Worm (Caenorhabditis elegans) whole organism, L1 larva: Measurements from ENCODE around the gene del-1.
A peak's percentile ranks its signal among the peaks of the same experiment; 100 is the strongest.

Experiments
- C16A3.4 ChIP-seq: fragments of 150-350 bp; optimal IDR thresholded peaks from 2 replicates; lab custom pipeline; 2014; ENCODE audit warnings: missing biosample characterization, missing genetic modification characterization
- C34B4.2 ChIP-seq: sonication (generic microtip); optimal IDR thresholded peaks from 2 replicates; lab custom pipeline; 2017; ENCODE audit warnings: mild to moderate bottlenecking, missing genetic modification characterization, missing compliant biosample characterization
- Y116A8C.19 ChIP-seq: sonication (generic microtip); optimal IDR thresholded peaks from 2 replicates; lab custom pipeline; 2016; ENCODE audit warnings: missing compliant biosample characterization, missing genetic modification characterization, borderline replicate concordance
- alr-1 ChIP-seq: fragments of 200-800 bp; sonication (Bioruptor generic); optimal IDR thresholded peaks from 2 replicates; lab custom pipeline; 2018; ENCODE audit warnings: borderline replicate concordance, mild to moderate bottlenecking, missing genetic modification characterization, missing compliant biosample characterization
- aly-2 ChIP-seq: fragments of 150-350 bp; optimal IDR thresholded peaks from 2 replicates; lab custom pipeline; 2014; ENCODE audit warnings: missing biosample characterization, missing genetic modification characterization
- ceh-63 ChIP-seq: fragments of 200-800 bp; sonication (Bioruptor generic); optimal IDR thresholded peaks from 2 replicates; lab custom pipeline; 2018; ENCODE audit warnings: mild to moderate bottlenecking, missing genetic modification characterization, missing compliant biosample characterization
- ceh-88 ChIP-seq: fragments of 200-800 bp; sonication (Bioruptor generic); IDR thresholded peaks from 2 replicates; pipeline ENCODE4 v1.3.6; 2022; ENCODE audit warnings: missing genetic modification characterization, missing compliant biosample characterization
- dsc-1 ChIP-seq: sonication (generic microtip); optimal IDR thresholded peaks from 2 replicates; lab custom pipeline; 2016; ENCODE audit warnings: mild to moderate bottlenecking, missing genetic modification characterization, missing compliant biosample characterization
- efl-1 ChIP-seq, 4 experiments: fragments of 150-350 bp; optimal IDR thresholded peaks in 3 of 4; peaks in 1 of 4; 1 replicate in 1 of 4; 2 replicates in 3 of 4; lab custom pipeline; 2014; ENCODE audit warnings: missing biosample characterization in 2 of 4, missing genetic modification characterization in 2 of 4, missing genetic modification reagents in 2 of 4
- efl-3 ChIP-seq: fragments of 200-800 bp; sonication (Bioruptor generic); optimal IDR thresholded peaks from 2 replicates; lab custom pipeline; 2018; ENCODE audit warnings: mild to moderate bottlenecking, missing genetic modification characterization, missing compliant biosample characterization
- ets-5 ChIP-seq: fragments of 200-800 bp; sonication (Bioruptor generic); IDR thresholded peaks from 2 replicates; pipeline ENCODE4 v1.3.6; 2022; ENCODE audit warnings: missing genetic modification characterization, missing compliant biosample characterization
- fkh-10 ChIP-seq: sonication (generic microtip); optimal IDR thresholded peaks from 2 replicates; lab custom pipeline; 2017; ENCODE audit warnings: missing biosample characterization, missing genetic modification reagents, missing genetic modification characterization
- hlh-17 ChIP-seq: fragments of 200-800 bp; sonication (Bioruptor generic); optimal IDR thresholded peaks from 2 replicates; lab custom pipeline; 2018; ENCODE audit warnings: missing genetic modification characterization, mild to moderate bottlenecking, missing compliant biosample characterization, moderate library complexity, borderline replicate concordance
- hpl-2 ChIP-seq: fragments of 150-350 bp; optimal IDR thresholded peaks from 2 replicates; lab custom pipeline; 2014; ENCODE audit warnings: missing biosample characterization, missing genetic modification reagents, missing genetic modification characterization
- isw-1 ChIP-seq: fragments of 200-800 bp; sonication (Bioruptor generic); IDR thresholded peaks from 2 replicates; pipeline ENCODE4 v1.3.6; 2022; ENCODE audit warnings: missing genetic modification characterization, missing compliant biosample characterization
- lin-14 ChIP-seq: fragments of 200-800 bp; sonication (Bioruptor generic); optimal IDR thresholded peaks from 2 replicates; lab custom pipeline; 2018; ENCODE audit warnings: mild to moderate bottlenecking, missing genetic modification characterization, moderate library complexity, missing compliant biosample characterization
- lin-35 ChIP-seq, 2 experiments: fragments of 150-350 bp; optimal IDR thresholded peaks; 2 replicates each; lab custom pipeline; 2014; ENCODE audit warnings: missing biosample characterization in 2 of 2, missing genetic modification characterization in 2 of 2, missing genetic modification reagents in 2 of 2
- lir-3 ChIP-seq: sonication (generic microtip); optimal IDR thresholded peaks from 2 replicates; lab custom pipeline; 2016; ENCODE audit warnings: mild to moderate bottlenecking, missing genetic modification characterization, moderate library complexity, missing compliant biosample characterization; ENCODE audit not compliant: poor library complexity
- lsy-2 ChIP-seq, 2 experiments: fragments of 150-350 bp; optimal IDR thresholded peaks; 2 replicates each; lab custom pipeline; 2014; ENCODE audit warnings: missing biosample characterization in 2 of 2, missing genetic modification characterization in 2 of 2
- mab-9 ChIP-seq: fragments of 200-800 bp; sonication (Bioruptor generic); IDR thresholded peaks from 2 replicates; pipeline ENCODE4 v1.3.6; 2022; ENCODE audit warnings: missing genetic modification reagents, missing genetic modification characterization, missing compliant biosample characterization
- mdl-1 ChIP-seq, 2 experiments: fragments of 150-350 bp; optimal IDR thresholded peaks; 2 replicates each; lab custom pipeline; 2014 to 2017; ENCODE audit warnings: missing biosample characterization in 2 of 2, missing genetic modification characterization in 2 of 2, inconsistent platforms in 1 of 2
- mep-1 ChIP-seq: fragments of 150-350 bp; optimal IDR thresholded peaks from 2 replicates; lab custom pipeline; 2014; ENCODE audit warnings: missing biosample characterization, missing genetic modification characterization
- nhr-11 ChIP-seq: fragments of 150-350 bp; optimal IDR thresholded peaks from 2 replicates; lab custom pipeline; 2014; ENCODE audit warnings: missing biosample characterization, missing genetic modification characterization
- nhr-19 ChIP-seq: fragments of 200-800 bp; sonication (Bioruptor generic); conservative IDR thresholded peaks from 2 replicates; pipeline ENCODE4 v1.3.6; 2022; ENCODE audit warnings: missing genetic modification characterization, missing compliant biosample characterization
- nhr-20 ChIP-seq: sonication (generic microtip); optimal IDR thresholded peaks from 2 replicates; lab custom pipeline; 2016; ENCODE audit warnings: mild to moderate bottlenecking, missing genetic modification characterization, missing compliant biosample characterization
- nhr-237 ChIP-seq: fragments of 150-350 bp; optimal IDR thresholded peaks from 2 replicates; lab custom pipeline; 2014; ENCODE audit warnings: missing biosample characterization, missing genetic modification characterization
- nhr-71 ChIP-seq: sonication (generic microtip); optimal IDR thresholded peaks from 2 replicates; lab custom pipeline; 2016; ENCODE audit warnings: mild to moderate bottlenecking, missing genetic modification characterization, moderate library complexity, missing compliant biosample characterization
- nhr-85 ChIP-seq: sonication (generic microtip); peaks from one replicate; lab custom pipeline; 2016; ENCODE audit warnings: missing genetic modification characterization, inconsistent platforms, missing compliant biosample characterization
- nhr-90 ChIP-seq: sonication (generic microtip); optimal IDR thresholded peaks from 2 replicates; lab custom pipeline; 2016; ENCODE audit warnings: mild to moderate bottlenecking, missing genetic modification characterization, missing compliant biosample characterization; ENCODE audit not compliant: poor library complexity
- pag-3 ChIP-seq: sonication (generic microtip); optimal IDR thresholded peaks from 2 replicates; lab custom pipeline; 2017; ENCODE audit warnings: missing genetic modification characterization, mild to moderate bottlenecking, missing compliant biosample characterization, antibody characterized with exemption, borderline replicate concordance; ENCODE audit not compliant: insufficient read depth
- rnt-1 ChIP-seq: sonication (generic microtip); optimal IDR thresholded peaks from 2 replicates; lab custom pipeline; 2016; ENCODE audit warnings: mild to moderate bottlenecking, missing genetic modification characterization, moderate library complexity, missing compliant biosample characterization
- snu-23 ChIP-seq: sonication (generic microtip); optimal IDR thresholded peaks from 2 replicates; lab custom pipeline; 2016; ENCODE audit warnings: missing genetic modification characterization, missing compliant biosample characterization
- sox-4 ChIP-seq: sonication (generic microtip); optimal IDR thresholded peaks from 2 replicates; lab custom pipeline; 2016; ENCODE audit warnings: missing genetic modification characterization, missing compliant biosample characterization
- swsn-7 ChIP-seq: sonication (generic microtip); optimal IDR thresholded peaks from 2 replicates; lab custom pipeline; 2016; ENCODE audit warnings: missing genetic modification characterization, missing compliant biosample characterization
- tbx-2 ChIP-seq: sonication (generic microtip); optimal IDR thresholded peaks from 2 replicates; lab custom pipeline; 2016; ENCODE audit warnings: missing genetic modification characterization, missing compliant biosample characterization
- unc-130 ChIP-seq: fragments of 150-350 bp; optimal IDR thresholded peaks from 2 replicates; lab custom pipeline; 2017; ENCODE audit warnings: missing biosample characterization, missing genetic modification characterization, inconsistent platforms
- unc-30 ChIP-seq: sonication (generic microtip); optimal IDR thresholded peaks from 2 replicates; lab custom pipeline; 2017; ENCODE audit warnings: missing biosample characterization, missing genetic modification characterization
- unc-98 ChIP-seq: fragments of 200-800 bp; sonication (Bioruptor generic); IDR thresholded peaks from 2 replicates; pipeline ENCODE4 v1.3.6; 2022; ENCODE audit warnings: missing genetic modification characterization, missing compliant biosample characterization
- zag-1 ChIP-seq: fragments of 150-350 bp; optimal IDR thresholded peaks from 2 replicates; lab custom pipeline; 2014; ENCODE audit warnings: missing biosample characterization, missing genetic modification characterization
- zip-4 ChIP-seq: fragments of 200-800 bp; sonication (Bioruptor generic); optimal IDR thresholded peaks from 2 replicates; lab custom pipeline; 2018; ENCODE audit warnings: mild to moderate bottlenecking, missing genetic modification characterization, moderate library complexity, missing compliant biosample characterization

del-1 gene

ce11 chrX:14267170-14267569 is 711 bp upstream of the del-1 start:
- TF ChIP-seq nhr-90 (tag; lab: Kevin White, UChicago): no peak
- TF ChIP-seq mab-9: no peak
- TF ChIP-seq nhr-71 (tag; lab: Kevin White, UChicago): no peak
- TF ChIP-seq C16A3.4: no peak
- TF ChIP-seq nhr-85: no peak
- TF ChIP-seq pag-3 (tag; lab: Kevin White, UChicago): no peak
- TF ChIP-seq lin-14: no peak
- TF ChIP-seq zag-1 (tag; lab: Kevin White, UChicago): no peak
- TF ChIP-seq C34B4.2 (tag; lab: Kevin White, UChicago): no peak
- TF ChIP-seq sox-4 (tag; lab: Kevin White, UChicago): no peak
- no peak for TF ChIP-seq tbx-2
- TF ChIP-seq lin-35 (GFP tag; optimal IDR thresholded peaks at IDR 0.05; lab: Kevin White, UChicago): no peak
- TF ChIP-seq hpl-2 (GFP tag; lab: Kevin White, UChicago): no peak
- no peak for TF ChIP-seq nhr-19 (GFP tag; lab: Robert Waterston, UW)
- no peak for TF ChIP-seq nhr-11
- no peak for TF ChIP-seq unc-98 (GFP tag; lab: Robert Waterston, UW)
- no peak for TF ChIP-seq fkh-10

- TF ChIP-seq lsy-2 (tag; optimal IDR thresholded peaks at IDR 0.05; lab: Kevin White, UChicago) (no peak), isw-1 (GFP tag; lab: Robert Waterston, UW) (no peak), efl-1 (optimal IDR thresholded peaks at IDR 0.05; lab: Kevin White, UChicago) (no peak), efl-1 (GFP tag; optimal IDR thresholded peaks at IDR 0.05 in 1 of 2; lab: Kevin White, UChicago) (peak in 1 of 2 experiments; percentile 9), fkh-10 (no peak), hlh-17 (GFP tag; lab: Kevin White, UChicago) (no peak), nhr-90 (tag; lab: Kevin White, UChicago) (no peak)
These were observed 13.6 kb downstream of the del-1 start, which contains the start of gene E02H4.2 for ce11 chrX:14281526-14281925. E02H4.2 (minus strand) TSS chrX:14281626.

ce11 chrX:14287888-14288287 is 20.0 kb downstream of the del-1 start:
- TF ChIP-seq swsn-7: peak; percentile 22
- no peak for TF ChIP-seq ceh-63 (GFP tag; lab: Kevin White, UChicago)
- no peak for TF ChIP-seq zip-4 (GFP tag; lab: Kevin White, UChicago)
- TF ChIP-seq ceh-88: no peak
- TF ChIP-seq snu-23 (GFP tag; lab: Kevin White, UChicago): peak; percentile 44
- no peak for TF ChIP-seq nhr-237 (tag; lab: Kevin White, UChicago)
- TF ChIP-seq unc-130 (tag; lab: Kevin White, UChicago): peak; percentile 40
- no peak for TF ChIP-seq alr-1 (tag; lab: Kevin White, UChicago)
- TF ChIP-seq nhr-19 (GFP tag; lab: Robert Waterston, UW): peak; percentile 65
- no peak for TF ChIP-seq efl-3 (GFP tag; lab: Kevin White, UChicago)
- no peak for TF ChIP-seq nhr-90 (tag; lab: Kevin White, UChicago)
- no peak for TF ChIP-seq dsc-1 (tag; lab: Kevin White, UChicago)
- TF ChIP-seq mep-1 (tag; lab: Kevin White, UChicago): peak; percentile 35
- no peak for TF ChIP-seq sox-4 (tag; lab: Kevin White, UChicago)
- no peak for TF ChIP-seq efl-1 (optimal IDR thresholded peaks at IDR 0.05; lab: Kevin White, UChicago)
- TF ChIP-seq efl-1 (GFP tag; optimal IDR thresholded peaks at IDR 0.05 in 1 of 2; lab: Kevin White, UChicago): peak in 1 of 2 experiments; percentile 71
- peak; percentile 89 for TF ChIP-seq lin-14
- TF ChIP-seq lir-3 (tag; lab: Kevin White, UChicago): no peak
- TF ChIP-seq tbx-2: peak; percentile 48
- peak in 1 of 2 experiments; percentile 32 for TF ChIP-seq mdl-1 (tag; optimal IDR thresholded peaks at IDR 0.05; lab: Kevin White, UChicago)
- TF ChIP-seq unc-30 (tag; lab: Kevin White, UChicago): no peak
- TF ChIP-seq C34B4.2 (tag; lab: Kevin White, UChicago): no peak
- no peak for TF ChIP-seq aly-2
- no peak for TF ChIP-seq Y116A8C.19 (tag; lab: Kevin White, UChicago)
- peak; percentile 34 to 36 for TF ChIP-seq lsy-2 (tag; optimal IDR thresholded peaks at IDR 0.05; lab: Kevin White, UChicago)
- peak; percentile 92 for TF ChIP-seq rnt-1
- TF ChIP-seq nhr-20 (tag; lab: Kevin White, UChicago): peak; percentile 46
- peak; percentile 6 for TF ChIP-seq nhr-11
- no peak for TF ChIP-seq pag-3 (tag; lab: Kevin White, UChicago)
- no peak for TF ChIP-seq ets-5 (GFP tag; lab: Robert Waterston, UW)
- TF ChIP-seq nhr-71 (tag; lab: Kevin White, UChicago): peak; percentile 86
